Worm (Caenorhabditis elegans) whole organism, late embryonic: ENCODE results near the gene E02C12.19.

Source experiments
- hlh-30 ChIP-seq: sonication (generic microtip); optimal IDR thresholded peaks from 2 replicates; lab custom pipeline; 2017; ENCODE audit warnings: antibody characterized with exemption, missing genetic modification characterization, missing compliant biosample characterization; ENCODE audit not compliant: insufficient read depth
- nhr-11 ChIP-seq: fragments of 150-350 bp; optimal IDR thresholded peaks from 2 replicates; lab custom pipeline; 2014; ENCODE audit warnings: missing biosample characterization, missing genetic modification characterization
- pag-3 ChIP-seq: sonication (generic microtip); optimal IDR thresholded peaks from 2 replicates; lab custom pipeline; 2016; ENCODE audit warnings: missing compliant biosample characterization, missing genetic modification characterization, borderline replicate concordance

DNA sequence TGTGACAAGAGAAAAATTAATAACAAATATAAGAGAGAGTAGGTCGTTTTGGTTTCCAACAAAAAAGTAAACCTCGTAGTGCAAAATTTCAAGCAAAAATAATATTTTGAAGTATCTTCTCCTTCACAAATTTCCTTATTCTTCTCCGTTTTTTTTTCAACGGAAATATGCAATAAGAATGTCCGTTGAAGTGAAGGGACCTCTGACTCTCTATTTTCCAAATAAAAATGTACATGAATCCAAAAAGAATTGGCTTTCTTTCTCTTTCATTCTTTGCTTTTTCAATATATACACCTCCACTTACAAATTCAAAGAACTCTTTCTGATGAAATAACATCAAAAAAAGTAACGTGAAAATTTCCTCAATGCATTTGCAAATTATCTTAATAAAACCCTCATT lies 40.3 kb upstream of the E02C12.19 start, which contains the start of gene F36D4.1:
- TF ChIP-seq nhr-11 (tag; lab: Kevin White, UChicago) (no peak), hlh-30 (no peak), pag-3 (tag; lab: Kevin White, UChicago) (no peak)
